Worm (Caenorhabditis elegans) whole organism, L1 larva: ENCODE results near the gene srt-73.

Experiments used
- C04F5.9 ChIP-seq: sonication (generic microtip); optimal IDR thresholded peaks from 2 replicates; lab custom pipeline; 2016; ENCODE audit warnings: missing genetic modification characterization, missing compliant biosample characterization
- C16A3.4 ChIP-seq: fragments of 150-350 bp; optimal IDR thresholded peaks from 2 replicates; lab custom pipeline; 2014; ENCODE audit warnings: missing biosample characterization, missing genetic modification characterization
- aha-1 ChIP-seq: fragments of 150-350 bp; optimal IDR thresholded peaks from 2 replicates; lab custom pipeline; 2014; ENCODE audit warnings: missing biosample characterization, missing genetic modification characterization
- alr-1 ChIP-seq: fragments of 200-800 bp; sonication (Bioruptor generic); optimal IDR thresholded peaks from 2 replicates; lab custom pipeline; 2018; ENCODE audit warnings: borderline replicate concordance, mild to moderate bottlenecking, missing genetic modification characterization, missing compliant biosample characterization
- ceh-63 ChIP-seq: fragments of 200-800 bp; sonication (Bioruptor generic); optimal IDR thresholded peaks from 2 replicates; lab custom pipeline; 2018; ENCODE audit warnings: mild to moderate bottlenecking, missing genetic modification characterization, missing compliant biosample characterization
- ceh-90 ChIP-seq: sonication (generic microtip); optimal IDR thresholded peaks from 2 replicates; lab custom pipeline; 2016; ENCODE audit warnings: missing genetic modification characterization, missing compliant biosample characterization
- dsc-1 ChIP-seq: sonication (generic microtip); optimal IDR thresholded peaks from 2 replicates; lab custom pipeline; 2016; ENCODE audit warnings: mild to moderate bottlenecking, missing genetic modification characterization, missing compliant biosample characterization
- efl-1 ChIP-seq, 4 experiments: fragments of 150-350 bp; optimal IDR thresholded peaks in 3 of 4; peaks in 1 of 4; 1 replicate in 1 of 4; 2 replicates in 3 of 4; lab custom pipeline; 2014; ENCODE audit warnings: missing biosample characterization in 2 of 4, missing genetic modification characterization in 2 of 4, missing genetic modification reagents in 2 of 4
- egl-13 ChIP-seq: sonication (generic microtip); optimal IDR thresholded peaks from 2 replicates; lab custom pipeline; 2016; ENCODE audit warnings: missing genotype, missing genetic modification reagents, missing genetic modification characterization, missing compliant biosample characterization
- elt-2 ChIP-seq: sonication (generic microtip); optimal IDR thresholded peaks from 2 replicates; lab custom pipeline; 2016; ENCODE audit warnings: missing genetic modification characterization, mild to moderate bottlenecking, inconsistent platforms, missing compliant biosample characterization, missing genetic modification reagents
- elt-3 ChIP-seq, 6 experiments: fragments of 150-350 bp in 1 of 6; sonication (generic microtip); optimal IDR thresholded peaks; 2 replicates each; lab custom pipeline; 2017 to 2018; ENCODE audit warnings: missing biosample characterization in 6 of 6, missing genetic modification characterization in 6 of 6, inconsistent platforms in 1 of 6
- fkh-8 ChIP-seq: sonication (generic microtip); optimal IDR thresholded peaks from 2 replicates; lab custom pipeline; 2016; ENCODE audit warnings: mild to moderate bottlenecking, missing genetic modification characterization, missing compliant biosample characterization
- hpl-2 ChIP-seq: fragments of 150-350 bp; optimal IDR thresholded peaks from 2 replicates; lab custom pipeline; 2014; ENCODE audit warnings: missing biosample characterization, missing genetic modification reagents, missing genetic modification characterization
- lin-14 ChIP-seq: fragments of 200-800 bp; sonication (Bioruptor generic); optimal IDR thresholded peaks from 2 replicates; lab custom pipeline; 2018; ENCODE audit warnings: mild to moderate bottlenecking, missing genetic modification characterization, moderate library complexity, missing compliant biosample characterization
- lin-35 ChIP-seq, 2 experiments: fragments of 150-350 bp; optimal IDR thresholded peaks; 2 replicates each; lab custom pipeline; 2014; ENCODE audit warnings: missing biosample characterization in 2 of 2, missing genetic modification characterization in 2 of 2, missing genetic modification reagents in 2 of 2
- lsy-2 ChIP-seq, 2 experiments: fragments of 150-350 bp; optimal IDR thresholded peaks; 2 replicates each; lab custom pipeline; 2014; ENCODE audit warnings: missing biosample characterization in 2 of 2, missing genetic modification characterization in 2 of 2
- mab-9 ChIP-seq: fragments of 200-800 bp; sonication (Bioruptor generic); IDR thresholded peaks from 2 replicates; pipeline ENCODE4 v1.3.6; 2022; ENCODE audit warnings: missing genetic modification reagents, missing genetic modification characterization, missing compliant biosample characterization
- nhr-20 ChIP-seq: sonication (generic microtip); optimal IDR thresholded peaks from 2 replicates; lab custom pipeline; 2016; ENCODE audit warnings: mild to moderate bottlenecking, missing genetic modification characterization, missing compliant biosample characterization
- nhr-28 ChIP-seq: fragments of 150-350 bp; optimal IDR thresholded peaks from 2 replicates; lab custom pipeline; 2014; ENCODE audit warnings: missing biosample characterization, missing genetic modification characterization
- nhr-47 ChIP-seq: sonication (generic microtip); optimal IDR thresholded peaks from 2 replicates; lab custom pipeline; 2016; ENCODE audit warnings: mild to moderate bottlenecking, missing genetic modification characterization, moderate library complexity, missing compliant biosample characterization
- nhr-71 ChIP-seq: sonication (generic microtip); optimal IDR thresholded peaks from 2 replicates; lab custom pipeline; 2016; ENCODE audit warnings: mild to moderate bottlenecking, missing genetic modification characterization, moderate library complexity, missing compliant biosample characterization
- nhr-85 ChIP-seq: sonication (generic microtip); peaks from one replicate; lab custom pipeline; 2016; ENCODE audit warnings: missing genetic modification characterization, inconsistent platforms, missing compliant biosample characterization
- nhr-90 ChIP-seq: sonication (generic microtip); optimal IDR thresholded peaks from 2 replicates; lab custom pipeline; 2016; ENCODE audit warnings: mild to moderate bottlenecking, missing genetic modification characterization, missing compliant biosample characterization; ENCODE audit not compliant: poor library complexity
- pqm-1 ChIP-seq: sonication (generic microtip); optimal IDR thresholded peaks from 3 replicates; lab custom pipeline; 2017; ENCODE audit warnings: missing biosample characterization, missing genetic modification characterization
- snpc-4 ChIP-seq: fragments of 150-350 bp; optimal IDR thresholded peaks from 2 replicates; lab custom pipeline; 2014; ENCODE audit warnings: missing biosample characterization, missing genetic modification characterization
- snu-23 ChIP-seq: sonication (generic microtip); optimal IDR thresholded peaks from 2 replicates; lab custom pipeline; 2016; ENCODE audit warnings: missing genetic modification characterization, missing compliant biosample characterization
- sox-4 ChIP-seq: sonication (generic microtip); optimal IDR thresholded peaks from 2 replicates; lab custom pipeline; 2016; ENCODE audit warnings: missing genetic modification characterization, missing compliant biosample characterization
- sptf-1 ChIP-seq: fragments of 150-350 bp; optimal IDR thresholded peaks from 2 replicates; lab custom pipeline; 2014; ENCODE audit warnings: missing biosample characterization, missing genetic modification characterization
- swsn-7 ChIP-seq: sonication (generic microtip); optimal IDR thresholded peaks from 2 replicates; lab custom pipeline; 2016; ENCODE audit warnings: missing genetic modification characterization, missing compliant biosample characterization
- tlp-1 ChIP-seq: fragments of 150-350 bp; optimal IDR thresholded peaks from 2 replicates; lab custom pipeline; 2014; ENCODE audit warnings: missing biosample characterization, missing genetic modification characterization
- unc-130 ChIP-seq: fragments of 150-350 bp; optimal IDR thresholded peaks from 2 replicates; lab custom pipeline; 2017; ENCODE audit warnings: missing biosample characterization, missing genetic modification characterization, inconsistent platforms
- unc-30 ChIP-seq: sonication (generic microtip); optimal IDR thresholded peaks from 2 replicates; lab custom pipeline; 2017; ENCODE audit warnings: missing biosample characterization, missing genetic modification characterization
- unc-86 ChIP-seq: sonication (generic microtip); optimal IDR thresholded peaks from 2 replicates; lab custom pipeline; 2016; ENCODE audit warnings: missing genetic modification characterization, missing compliant biosample characterization
- unc-98 ChIP-seq: fragments of 200-800 bp; sonication (Bioruptor generic); IDR thresholded peaks from 2 replicates; pipeline ENCODE4 v1.3.6; 2022; ENCODE audit warnings: missing genetic modification characterization, missing compliant biosample characterization
- ztf-11 ChIP-seq, 2 experiments: sonication (generic microtip); optimal IDR thresholded peaks; 2 replicates each; lab custom pipeline; 2016 to 2017; ENCODE audit warnings: missing genetic modification characterization in 2 of 2, missing biosample characterization in 1 of 2, missing compliant biosample characterization in 1 of 2
- ztf-4 ChIP-seq: fragments of 150-350 bp; optimal IDR thresholded peaks from 2 replicates; lab custom pipeline; 2014; ENCODE audit warnings: missing biosample characterization, missing genetic modification characterization

Gene srt-73

ce11 chrIV:7839923-7840322 lies 39.2 kb upstream of the srt-73 start:
- TF ChIP-seq sox-4 (tag; lab: Kevin White, UChicago) (no peak), nhr-71 (tag; lab: Kevin White, UChicago) (peak; percentile 34), nhr-28 (tag; lab: Kevin White, UChicago) (no peak), ztf-4 (tag; lab: Kevin White, UChicago) (no peak), fkh-8 (tag; lab: Kevin White, UChicago) (peak; percentile 92), dsc-1 (tag; lab: Kevin White, UChicago) (peak; percentile 73), egl-13 (tag; lab: Kevin White, UChicago) (peak; percentile 20), C04F5.9 (tag; lab: Kevin White, UChicago) (no peak), nhr-20 (tag; lab: Kevin White, UChicago) (peak; percentile 10), lin-14 (GFP tag; lab: Kevin White, UChicago) (peak; percentile 33), nhr-47 (tag; lab: Kevin White, UChicago) (peak; percentile 45), hpl-2 (no peak), ceh-63 (GFP tag; lab: Kevin White, UChicago) (no peak), unc-86 (tag; lab: Kevin White, UChicago) (peak; percentile 19), efl-1 (optimal IDR thresholded peaks at IDR 0.05; lab: Kevin White, UChicago) (no peak), efl-1 (GFP tag; optimal IDR thresholded peaks at IDR 0.05 in 1 of 2; lab: Kevin White, UChicago) (peak in 1 of 2 experiments; percentile 82), pqm-1 (tag; lab: Kevin White, UChicago) (no peak), swsn-7 (peak; percentile 6), lsy-2 (tag; optimal IDR thresholded peaks at IDR 0.05; lab: Kevin White, UChicago) (peak in 1 of 2 experiments; percentile 4)
- TF ChIP-seq, all 84 proteins: peak for 11

ce11 chrIV:7841218-7841617 lies 37.9 kb upstream of the srt-73 start:
- TF ChIP-seq ceh-90 (tag; lab: Kevin White, UChicago) (no peak), unc-98 (GFP tag; lab: Robert Waterston, UW) (no peak), lin-35 (GFP tag; optimal IDR thresholded peaks at IDR 0.05; lab: Kevin White, UChicago) (peak in 1 of 2 experiments; percentile 47), nhr-90 (no peak), lin-14 (GFP tag; lab: Kevin White, UChicago) (peak; percentile 7), unc-30 (tag; lab: Kevin White, UChicago) (no peak), C16A3.4 (tag; lab: Kevin White, UChicago) (no peak), ztf-11 (tag; optimal IDR thresholded peaks at IDR 0.05; lab: Kevin White, UChicago) (no peak), sptf-1 (no peak), efl-1 (optimal IDR thresholded peaks at IDR 0.05; lab: Kevin White, UChicago) (no peak), efl-1 (GFP tag; optimal IDR thresholded peaks at IDR 0.05 in 1 of 2; lab: Kevin White, UChicago) (peak in 1 of 2 experiments; percentile 82), snpc-4 (tag; lab: Kevin White, UChicago) (no peak), tlp-1 (tag; lab: Kevin White, UChicago) (no peak), mab-9 (GFP tag; lab: Robert Waterston, UW) (no peak), aha-1 (tag; lab: Kevin White, UChicago) (no peak), alr-1 (tag; lab: Kevin White, UChicago) (no peak), elt-2 (tag; lab: Kevin White, UChicago) (peak; percentile 80)

- TF ChIP-seq unc-98 (GFP tag; lab: Robert Waterston, UW) (no peak), elt-2 (tag; lab: Kevin White, UChicago) (peak; percentile 86), snu-23 (GFP tag; lab: Kevin White, UChicago) (peak; percentile 20), unc-130 (tag; lab: Kevin White, UChicago) (no peak), lin-14 (GFP tag; lab: Kevin White, UChicago) (peak; percentile 36), efl-1 (optimal IDR thresholded peaks at IDR 0.05; lab: Kevin White, UChicago) (no peak), efl-1 (GFP tag; optimal IDR thresholded peaks at IDR 0.05 in 1 of 2; lab: Kevin White, UChicago) (peak in 1 of 2 experiments; percentile 1), nhr-20 (tag; lab: Kevin White, UChicago) (peak; percentile 15), nhr-71 (tag; lab: Kevin White, UChicago) (peak; percentile 27), lin-35 (GFP tag; optimal IDR thresholded peaks at IDR 0.05; lab: Kevin White, UChicago) (peak in 1 of 2 experiments; percentile 42), nhr-85 (tag; lab: Kevin White, UChicago) (peak; percentile 55), unc-30 (tag; lab: Kevin White, UChicago) (no peak), elt-3 (tag; optimal IDR thresholded peaks at IDR 0.05; lab: Kevin White, UChicago) (peak in 2 of 6 experiments; percentile 23 to 40)
Measured at ce11 chrIV:7844333-7844973, 34.7 kb upstream of the srt-73 start.
